Worm (Caenorhabditis elegans): Measurements from ENCODE around the gene F35C8.5.

- TF ChIP-seq him-1 (tag; optimal IDR thresholded peaks at IDR 0.05) (no peak), W03F9.2 (tag; optimal IDR thresholded peaks at IDR 0.05) (no peak), dao-5 (tag; optimal IDR thresholded peaks at IDR 0.05) (no peak)
These were observed 25.7 kb upstream of the F35C8.5 start, which contains the start of gene C26B9.2 for ce11 chrX:5339889-5340288.
